Fruit fly (Drosophila melanogaster) whole organism, embryonic: ENCODE data around the gene CG15014.

Experiments used
- Blimp-1 ChIP-seq: fragments of 200-800 bp; sonication (Bioruptor generic); optimal IDR thresholded peaks from 3 replicates; lab custom pipeline; 2018; ENCODE audit warnings: missing biosample characterization, missing genetic modification characterization, mild to moderate bottlenecking, moderate library complexity, missing genetic modification reagents
- BtbVII ChIP-seq: fragments of 200-800 bp; sonication (Bioruptor generic); optimal IDR thresholded peaks from 3 replicates; lab custom pipeline; 2017; ENCODE audit warnings: missing biosample characterization, mild to moderate bottlenecking, missing genetic modification characterization
- CG1024 ChIP-seq: fragments of 200-800 bp; sonication (Bioruptor generic); IDR thresholded peaks from 2 replicates; pipeline ENCODE4 v1.3.6; 2022; ENCODE audit warnings: missing biosample characterization, missing genetic modification characterization
- CG10267 ChIP-seq: fragments of 200-800 bp; sonication (Bioruptor generic); optimal IDR thresholded peaks from 2 replicates; lab custom pipeline; 2018; ENCODE audit warnings: missing biosample characterization, mild to moderate bottlenecking, missing genetic modification characterization, moderate library complexity
- CG10366 ChIP-seq: fragments of 200-800 bp; sonication (Bioruptor generic); IDR thresholded peaks from 2 replicates; pipeline ENCODE4 v1.3.6; 2022; ENCODE audit warnings: missing biosample characterization, missing genetic modification characterization
- CG10462 ChIP-seq: fragments of 200-800 bp; sonication (Bioruptor generic); optimal IDR thresholded peaks from 2 replicates; lab custom pipeline; 2016; ENCODE audit warnings: missing biosample characterization, missing genetic modification characterization
- CG11560 ChIP-seq: fragments of 200-800 bp; sonication (Bioruptor generic); IDR thresholded peaks from 3 replicates; pipeline ENCODE4 v1.3.6; 2022; ENCODE audit warnings: missing biosample characterization, missing genetic modification characterization
- CG13287 ChIP-seq: fragments of 200-800 bp; sonication (Bioruptor generic); IDR thresholded peaks from 2 replicates; pipeline ENCODE4 v1.3.6; 2022; ENCODE audit warnings: missing biosample characterization, missing genetic modification characterization; ENCODE audit not compliant: partially characterized antibody
- CG16813 ChIP-seq: fragments of 200-800 bp; sonication (Bioruptor generic); IDR thresholded peaks from 3 replicates; pipeline ENCODE4 v1.3.6; 2022; ENCODE audit warnings: missing biosample characterization, missing genetic modification characterization; ENCODE audit not compliant: partially characterized antibody
- CG1792 ChIP-seq: fragments of 200-800 bp; sonication (Bioruptor generic); optimal IDR thresholded peaks from 2 replicates; lab custom pipeline; 2016; ENCODE audit warnings: missing biosample characterization, missing genetic modification characterization
- CG18599 ChIP-seq: fragments of 200-800 bp; sonication (Bioruptor generic); optimal IDR thresholded peaks from 3 replicates; lab custom pipeline; 2017; ENCODE audit warnings: missing biosample characterization, missing genetic modification characterization, mild to moderate bottlenecking, moderate library complexity, missing genetic modification reagents
- CG3407 ChIP-seq: fragments of 200-800 bp; sonication (Bioruptor generic); optimal IDR thresholded peaks from 2 replicates; lab custom pipeline; 2018; ENCODE audit warnings: missing biosample characterization, mild to moderate bottlenecking, missing genetic modification characterization
- CG34224 ChIP-seq: fragments of 200-800 bp; sonication (Bioruptor generic); IDR thresholded peaks from 3 replicates; pipeline ENCODE4 v1.3.6; 2022; ENCODE audit warnings: missing biosample characterization, missing genetic modification characterization; ENCODE audit not compliant: partially characterized antibody
- CG4730 ChIP-seq: fragments of 200-800 bp; sonication (Bioruptor generic); IDR thresholded peaks from 2 replicates; pipeline ENCODE4 v1.3.6; 2022; ENCODE audit warnings: missing biosample characterization, missing genetic modification characterization
- CG5245 ChIP-seq: fragments of 200-800 bp; sonication (Bioruptor generic); optimal IDR thresholded peaks from 3 replicates; lab custom pipeline; 2016; ENCODE audit warnings: missing biosample characterization, missing genetic modification characterization
- CG7928 ChIP-seq: fragments of 200-800 bp; sonication (Bioruptor generic); optimal IDR thresholded peaks from 2 replicates; lab custom pipeline; 2017; ENCODE audit warnings: missing biosample characterization, mild to moderate bottlenecking, missing genetic modification characterization
- CG8089 ChIP-seq: fragments of 200-800 bp; sonication (Bioruptor generic); optimal IDR thresholded peaks from 3 replicates; lab custom pipeline; 2016; ENCODE audit warnings: missing biosample characterization, missing genetic modification characterization
- CG8388 ChIP-seq: fragments of 200-800 bp; sonication (Bioruptor generic); optimal IDR thresholded peaks from 2 replicates; lab custom pipeline; 2019; ENCODE audit warnings: missing biosample characterization, mild to moderate bottlenecking, missing genetic modification characterization, moderate library complexity
- CG9727 ChIP-seq: fragments of 200-800 bp; sonication (Bioruptor generic); optimal IDR thresholded peaks from 3 replicates; lab custom pipeline; 2017; ENCODE audit warnings: missing biosample characterization, mild to moderate bottlenecking, missing genetic modification characterization
- D19B ChIP-seq: fragments of 200-800 bp; sonication (Bioruptor generic); optimal IDR thresholded peaks from 2 replicates; lab custom pipeline; 2017; ENCODE audit warnings: missing biosample characterization, mild to moderate bottlenecking, missing genetic modification characterization
- E2f2 ChIP-seq: fragments of 200-800 bp; sonication (Bioruptor generic); IDR thresholded peaks from 2 replicates; pipeline ENCODE4 v1.3.6; 2022; ENCODE audit warnings: missing biosample characterization, missing genetic modification characterization
- Eip74EF ChIP-seq, 2 experiments: fragments of 200-800 bp in 1 of 2; fragments of >200 bp in 1 of 2; sonication (Bioruptor generic) in 1 of 2; optimal IDR thresholded peaks; 2 replicates each; lab custom pipeline; 2017 to 2019; ENCODE audit warnings: missing biosample characterization in 2 of 2, missing genetic modification characterization in 2 of 2, mild to moderate bottlenecking in 1 of 2, moderate library complexity in 1 of 2
- Fer3 ChIP-seq: fragments of 200-800 bp; sonication (Bioruptor generic); optimal IDR thresholded peaks from 2 replicates; lab custom pipeline; 2018; ENCODE audit warnings: missing biosample characterization, mild to moderate bottlenecking, missing genetic modification characterization, moderate library complexity
- Kr ChIP-seq: fragments of 200-800 bp; sonication (Bioruptor generic); optimal IDR thresholded peaks from 2 replicates; lab custom pipeline; 2017; ENCODE audit warnings: missing biosample characterization, mild to moderate bottlenecking, missing genetic modification characterization
- Med ChIP-seq: fragments of 200-800 bp; sonication (Bioruptor generic); peaks from one replicate; lab custom pipeline; 2016; ENCODE audit warnings: missing biosample characterization, missing genetic modification characterization, mild to moderate bottlenecking, inconsistent platforms, moderate library complexity
- NFAT ChIP-seq: fragments of 200-800 bp; sonication (Bioruptor generic); IDR thresholded peaks from 2 replicates; pipeline ENCODE4 v1.3.6; 2022; ENCODE audit warnings: missing biosample characterization, missing genetic modification characterization
- Oli ChIP-seq: fragments of 200-800 bp; sonication (Bioruptor generic); optimal IDR thresholded peaks from 2 replicates; lab custom pipeline; 2018; ENCODE audit warnings: missing biosample characterization, mild to moderate bottlenecking, missing genetic modification characterization, moderate library complexity
- ato ChIP-seq: fragments of 200-800 bp; sonication (Bioruptor generic); IDR thresholded peaks from 2 replicates; pipeline ENCODE4 v1.3.6; 2022; ENCODE audit warnings: missing biosample characterization, missing genetic modification characterization; ENCODE audit not compliant: partially characterized antibody
- cg ChIP-seq: fragments of 200-800 bp; sonication (Bioruptor generic); optimal IDR thresholded peaks from 3 replicates; lab custom pipeline; 2019; ENCODE audit warnings: missing biosample characterization, mild to moderate bottlenecking, missing genetic modification characterization, moderate library complexity
- croc ChIP-seq: fragments of 200-800 bp; sonication (Bioruptor generic); conservative IDR thresholded peaks from 3 replicates; pipeline ENCODE4 v1.3.6; 2022; ENCODE audit warnings: missing biosample characterization, missing genetic modification characterization
- fd102C ChIP-seq: fragments of 200-800 bp; sonication (Bioruptor generic); optimal IDR thresholded peaks from 2 replicates; lab custom pipeline; 2018; ENCODE audit warnings: missing biosample characterization, mild to moderate bottlenecking, missing genetic modification characterization, moderate library complexity
- fd64A ChIP-seq: fragments of 200-800 bp; sonication (Bioruptor generic); optimal IDR thresholded peaks from 3 replicates; lab custom pipeline; 2018; ENCODE audit warnings: missing biosample characterization, mild to moderate bottlenecking, missing genetic modification characterization
- ftz-f1 ChIP-seq: fragments of 200-800 bp; sonication (Bioruptor generic); optimal IDR thresholded peaks from 2 replicates; lab custom pipeline; 2016; ENCODE audit warnings: missing biosample characterization, missing genetic modification characterization
- gcm2 ChIP-seq: fragments of 200-800 bp; sonication (Bioruptor generic); optimal IDR thresholded peaks from 2 replicates; lab custom pipeline; 2016; ENCODE audit warnings: missing biosample characterization, missing genetic modification characterization
- ind ChIP-seq: fragments of 200-800 bp; sonication (Bioruptor generic); optimal IDR thresholded peaks from 3 replicates; lab custom pipeline; 2016; ENCODE audit warnings: missing biosample characterization, missing genetic modification characterization
- kni ChIP-seq: fragments of 200-800 bp; sonication (Bioruptor generic); optimal IDR thresholded peaks from 3 replicates; lab custom pipeline; 2017; ENCODE audit warnings: mild to moderate bottlenecking, missing biosample characterization, missing genetic modification reagents, missing genetic modification characterization
- mld ChIP-seq: fragments of 200-800 bp; sonication (Bioruptor generic); IDR thresholded peaks from 3 replicates; pipeline ENCODE4 v1.3.6; 2022; ENCODE audit warnings: missing biosample characterization, missing genetic modification characterization; ENCODE audit not compliant: partially characterized antibody
- nerfin-1 ChIP-seq: fragments of 200-800 bp; sonication (Bioruptor generic); optimal IDR thresholded peaks from 3 replicates; lab custom pipeline; 2019; ENCODE audit warnings: missing biosample characterization, mild to moderate bottlenecking, missing genetic modification characterization, moderate library complexity
- p53 ChIP-seq: fragments of 200-800 bp; sonication (Bioruptor generic); optimal IDR thresholded peaks from 2 replicates; lab custom pipeline; 2016; ENCODE audit warnings: missing biosample characterization, missing genetic modification characterization
- pho ChIP-seq: fragments of 200-800 bp; sonication (Bioruptor generic); optimal IDR thresholded peaks from 2 replicates; lab custom pipeline; 2016; ENCODE audit warnings: missing biosample characterization, missing genetic modification characterization
- pnt ChIP-seq: fragments of 200-800 bp; sonication (Bioruptor generic); optimal IDR thresholded peaks from 3 replicates; lab custom pipeline; 2016; ENCODE audit warnings: missing biosample characterization, missing genetic modification characterization
- pzg ChIP-seq: fragments of 200-800 bp; sonication (Bioruptor generic); optimal IDR thresholded peaks from 3 replicates; lab custom pipeline; 2018; ENCODE audit warnings: missing biosample characterization, mild to moderate bottlenecking, missing genetic modification characterization, moderate library complexity
- rib ChIP-seq: fragments of 200-800 bp; sonication (Bioruptor generic); IDR thresholded peaks from 2 replicates; pipeline ENCODE4 v1.3.6; 2022; ENCODE audit warnings: missing biosample characterization, missing genetic modification characterization
- ssp ChIP-seq: fragments of 200-800 bp; sonication (Bioruptor generic); IDR thresholded peaks from 2 replicates; pipeline ENCODE4 v1.3.6; 2022; ENCODE audit warnings: missing biosample characterization, missing genetic modification characterization
- stc ChIP-seq: fragments of 200-800 bp; sonication (Bioruptor generic); IDR thresholded peaks from 2 replicates; pipeline ENCODE4 v1.3.6; 2022; ENCODE audit warnings: missing biosample characterization, missing genetic modification characterization
- tll ChIP-seq, 2 experiments: fragments of 200-800 bp in 1 of 2; fragments of >200 bp in 1 of 2; sonication (Bioruptor generic) in 1 of 2; optimal IDR thresholded peaks; 2 replicates each; lab custom pipeline; 2017 to 2019; ENCODE audit warnings: missing biosample characterization in 2 of 2, missing genetic modification characterization in 2 of 2, mild to moderate bottlenecking in 1 of 2, moderate library complexity in 1 of 2
- ttk ChIP-seq: fragments of 200-800 bp; sonication (Bioruptor generic); IDR thresholded peaks from 2 replicates; pipeline ENCODE4 v2.1.2; 2022; ENCODE audit warnings: missing biosample characterization, missing genetic modification characterization
- tx ChIP-seq: fragments of 200-800 bp; sonication (Bioruptor generic); optimal IDR thresholded peaks from 2 replicates; lab custom pipeline; 2016; ENCODE audit warnings: missing biosample characterization, missing genetic modification characterization
- usp ChIP-seq: fragments of >200 bp; optimal IDR thresholded peaks from 2 replicates; lab custom pipeline; 2017; ENCODE audit warnings: missing biosample characterization, missing genetic modification characterization
- vvl ChIP-seq: fragments of 200-800 bp; sonication (Bioruptor generic); IDR thresholded peaks from 2 replicates; pipeline ENCODE4 v1.3.6; 2022; ENCODE audit warnings: missing biosample characterization, missing genetic modification characterization
- z ChIP-seq: fragments of 200-800 bp; sonication (Bioruptor generic); IDR thresholded peaks from 3 replicates; pipeline ENCODE4 v1.3.6; 2022; ENCODE audit warnings: missing biosample characterization, missing genetic modification characterization

CG15014 gene

dm6 chr3L:4357705-4358131 lies 35.7 kb upstream of the CG15014 start (continued):
- TF ChIP-seq CG34224 (GFP tag; lab: Robert Waterston, UW) (no peak), CG13287 (GFP tag; lab: Robert Waterston, UW) (no peak), ato (no peak), cg (GFP tag; lab: Kevin White, UChicago) (no peak), CG3407 (GFP tag; lab: Kevin White, UChicago) (peak; percentile 14), CG5245 (GFP tag; lab: Kevin White, UChicago) (no peak), CG18599 (GFP tag; lab: Kevin White, UChicago) (no peak), CG1792 (GFP tag; lab: Kevin White, UChicago) (no peak), Eip74EF (GFP tag; optimal IDR thresholded peaks at IDR 0.05; lab: Kevin White, UChicago) (no peak), CG1024 (GFP tag; lab: Robert Waterston, UW) (no peak), z (GFP tag; lab: Robert Waterston, UW) (peak; percentile 78; the same call in 2 of the 3 replicates), tll (GFP tag; optimal IDR thresholded peaks at IDR 0.05; lab: Kevin White, UChicago) (no peak), CG10267 (tag; lab: Kevin White, UChicago) (no peak), mld (no peak), pzg (no peak), ftz-f1 (GFP tag; lab: Kevin White, UChicago) (no peak), nerfin-1 (tag; lab: Kevin White, UChicago) (no peak), BtbVII (GFP tag; lab: Kevin White, UChicago) (no peak), NFAT (GFP tag; lab: Robert Waterston, UW) (no peak), ttk (GFP tag; lab: Robert Waterston, UW) (no peak), Med (GFP tag; lab: Kevin White, UChicago) (peak; percentile 71), gcm2 (no peak), fd102C (GFP tag; lab: Kevin White, UChicago) (no peak), croc (GFP tag; lab: Robert Waterston, UW) (no peak), ssp (GFP tag; lab: Robert Waterston, UW) (no peak), kni (no peak), CG11560 (tag; lab: Robert Waterston, UW) (no peak), pho (GFP tag; lab: Kevin White, UChicago) (no peak), E2f2 (no peak), Blimp-1 (GFP tag; lab: Kevin White, UChicago) (peak; percentile 31), CG16813 (GFP tag; lab: Robert Waterston, UW) (no peak), CG9727 (no peak), CG10462 (GFP tag; lab: Kevin White, UChicago) (no peak), CG10366 (GFP tag; lab: Robert Waterston, UW) (no peak), stc (peak; percentile 21; the same call in 1 of the 2 replicates), vvl (GFP tag; lab: Robert Waterston, UW) (no peak), Oli (no peak), CG7928 (GFP tag; lab: Kevin White, UChicago) (no peak), p53 (GFP tag; lab: Kevin White, UChicago) (no peak), CG4730 (no peak), tx (GFP tag; lab: Kevin White, UChicago) (no peak), rib (GFP tag; lab: Robert Waterston, UW) (no peak), CG8089 (GFP tag; lab: Kevin White, UChicago) (no peak), CG8388 (GFP tag; lab: Kevin White, UChicago) (peak; percentile 66), pnt (GFP tag; lab: Kevin White, UChicago) (no peak), usp (no peak), ind (GFP tag; lab: Kevin White, UChicago) (no peak), Fer3 (tag; lab: Kevin White, UChicago) (no peak), Kr (GFP tag; lab: Kevin White, UChicago) (no peak), fd64A (GFP tag; lab: Kevin White, UChicago) (peak; percentile 17), D19B (no peak)
